Worm (Caenorhabditis elegans) whole organism, midembryonic: ENCODE measurements around the gene dmsr-10.

Experiments used
- flt-1 ChIP-seq: fragments of 200-800 bp; sonication (Bioruptor generic); IDR thresholded peaks from 2 replicates; pipeline ENCODE4 v1.3.6; 2022; ENCODE audit warnings: missing genetic modification characterization, missing compliant biosample characterization
- klf-2 ChIP-seq: fragments of 200-800 bp; sonication (Bioruptor generic); conservative IDR thresholded peaks from 2 replicates; pipeline ENCODE4 v1.3.6; 2022; ENCODE audit warnings: missing genetic modification reagents, missing genetic modification characterization, missing compliant biosample characterization
- ztf-23 ChIP-seq: fragments of 200-800 bp; sonication (Bioruptor generic); IDR thresholded peaks from 2 replicates; pipeline ENCODE4 v1.3.6; 2022; ENCODE audit warnings: missing genetic modification reagents, missing genetic modification characterization, missing compliant biosample characterization
- ztf-29 ChIP-seq: fragments of 200-800 bp; sonication (Bioruptor generic); IDR thresholded peaks from 2 replicates; pipeline ENCODE4 v1.3.6; 2022; ENCODE audit warnings: missing genetic modification reagents, missing genetic modification characterization, missing compliant biosample characterization

DNA sequence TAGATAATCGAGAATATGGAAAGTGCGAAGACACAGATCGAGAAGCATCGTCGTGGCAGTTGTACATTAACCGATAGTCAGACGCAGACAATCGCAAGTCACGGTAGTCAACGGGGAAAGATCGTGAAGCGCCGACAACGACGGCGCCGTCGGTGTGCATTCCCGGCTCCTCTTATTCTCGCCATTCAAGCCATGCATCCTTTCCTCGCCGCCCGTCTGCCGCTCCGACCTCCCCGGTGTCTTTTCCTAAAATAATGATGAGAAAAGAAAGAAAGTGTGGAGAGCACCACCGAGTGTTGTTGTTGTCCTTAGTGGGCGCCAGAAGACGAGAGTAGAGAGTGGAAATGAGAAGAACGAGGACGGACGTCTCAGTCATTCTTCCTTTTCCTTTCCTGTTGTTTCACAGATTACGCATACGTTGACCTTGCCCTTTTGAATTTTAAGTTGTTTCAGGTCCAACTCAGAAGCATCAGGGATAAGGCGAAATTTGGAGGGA is 8.0 kb downstream of the dmsr-10 start, which contains the start of gene ZC404.1:
- no peak for TF ChIP-seq klf-2 (GFP tag; lab: Robert Waterston, UW)
- TF ChIP-seq ztf-23 (GFP tag; lab: Robert Waterston, UW): no peak
- no peak for TF ChIP-seq flt-1 (GFP tag; lab: Robert Waterston, UW)
- no peak for TF ChIP-seq ztf-29 (GFP tag; lab: Robert Waterston, UW)
